Worm (Caenorhabditis elegans) whole organism, L2 larva: ENCODE data around the gene C14C6.3.

ENCODE experiments used
- F13H6.1 ChIP-seq: sonication (generic microtip); optimal IDR thresholded peaks from 2 replicates; lab custom pipeline; 2016; ENCODE audit warnings: missing genetic modification characterization, missing compliant biosample characterization
- R02D3.7 ChIP-seq: fragments of 150-350 bp; optimal IDR thresholded peaks from 2 replicates; lab custom pipeline; 2014; ENCODE audit warnings: missing biosample characterization, missing genetic modification characterization
- Y55F3AM.14 ChIP-seq: fragments of 200-800 bp; sonication (Bioruptor generic); optimal IDR thresholded peaks from 2 replicates; lab custom pipeline; 2018; ENCODE audit warnings: mild to moderate bottlenecking, missing genetic modification characterization, missing compliant biosample characterization
- ZK546.5 ChIP-seq: sonication (generic microtip); optimal IDR thresholded peaks from 2 replicates; lab custom pipeline; 2017; ENCODE audit warnings: missing biosample characterization, missing genetic modification characterization
- alr-1 ChIP-seq: fragments of 150-350 bp; optimal IDR thresholded peaks from 2 replicates; lab custom pipeline; 2014; ENCODE audit warnings: missing biosample characterization, missing genetic modification characterization
- aly-2 ChIP-seq: fragments of 150-350 bp; optimal IDR thresholded peaks from 2 replicates; lab custom pipeline; 2014; ENCODE audit warnings: missing biosample characterization, missing genetic modification characterization
- ama-1 ChIP-seq: fragments of 150-350 bp; optimal IDR thresholded peaks from 2 replicates; lab custom pipeline; 2018; ENCODE audit warnings: inconsistent platforms
- blmp-1 ChIP-seq: sonication (generic microtip); optimal IDR thresholded peaks from 2 replicates; lab custom pipeline; 2017; ENCODE audit warnings: missing genetic modification characterization, mild to moderate bottlenecking, missing compliant biosample characterization, antibody characterized with exemption, moderate library complexity; ENCODE audit not compliant: insufficient read depth
- ceh-82 ChIP-seq: fragments of 150-350 bp; optimal IDR thresholded peaks from 2 replicates; lab custom pipeline; 2014; ENCODE audit warnings: missing biosample characterization, missing genetic modification characterization
- crh-2 ChIP-seq: sonication (generic microtip); optimal IDR thresholded peaks from 2 replicates; lab custom pipeline; 2017; ENCODE audit warnings: missing biosample characterization, missing genetic modification characterization
- dmd-4 ChIP-seq: sonication (generic microtip); optimal IDR thresholded peaks from 2 replicates; lab custom pipeline; 2017; ENCODE audit warnings: missing biosample characterization, missing genetic modification characterization
- egl-27 ChIP-seq: sonication (generic microtip); optimal IDR thresholded peaks from 3 replicates; lab custom pipeline; 2017; ENCODE audit warnings: missing biosample characterization, missing genetic modification reagents, missing genetic modification characterization
- elt-1 ChIP-seq: fragments of 150-350 bp; optimal IDR thresholded peaks from 2 replicates; lab custom pipeline; 2014; ENCODE audit warnings: missing biosample characterization, missing genetic modification characterization
- elt-3 ChIP-seq: sonication (generic microtip); optimal IDR thresholded peaks from 2 replicates; lab custom pipeline; 2017; ENCODE audit warnings: missing biosample characterization, missing genetic modification characterization
- fos-1 ChIP-seq: fragments of 150-350 bp; optimal IDR thresholded peaks from 2 replicates; lab custom pipeline; 2014; ENCODE audit warnings: missing biosample characterization, missing genetic modification characterization
- gmeb-1 ChIP-seq: fragments of 150-350 bp; optimal IDR thresholded peaks from 2 replicates; lab custom pipeline; 2014; ENCODE audit warnings: missing biosample characterization, missing genetic modification characterization
- lin-11 ChIP-seq: fragments of 150-350 bp; sonication (generic microtip); optimal IDR thresholded peaks from 2 replicates; lab custom pipeline; 2014; ENCODE audit warnings: missing biosample characterization, missing genetic modification characterization, inconsistent platforms, mixed read lengths
- lin-13 ChIP-seq: fragments of 150-350 bp; optimal IDR thresholded peaks from 2 replicates; lab custom pipeline; 2014; ENCODE audit warnings: missing biosample characterization, missing genetic modification reagents, missing genetic modification characterization
- lin-39 ChIP-seq: fragments of 150-350 bp; optimal IDR thresholded peaks from 2 replicates; lab custom pipeline; 2014; ENCODE audit warnings: missing biosample characterization, missing genetic modification reagents, missing genetic modification characterization
- mab-5 ChIP-seq: fragments of 150-350 bp; optimal IDR thresholded peaks from 2 replicates; lab custom pipeline; 2014; ENCODE audit warnings: missing biosample characterization, missing genetic modification characterization
- mbf-1 ChIP-seq: sonication (generic microtip); optimal IDR thresholded peaks from 2 replicates; lab custom pipeline; 2017; ENCODE audit warnings: missing biosample characterization, missing genetic modification characterization
- mdl-1 ChIP-seq, 2 experiments: fragments of 150-350 bp in 1 of 2; sonication (generic microtip) in 1 of 2; optimal IDR thresholded peaks; 2 replicates each; lab custom pipeline; 2017; ENCODE audit warnings: missing biosample characterization in 2 of 2, missing genetic modification characterization in 2 of 2
- nhr-10 ChIP-seq: sonication (generic microtip); optimal IDR thresholded peaks from 2 replicates; lab custom pipeline; 2017; ENCODE audit warnings: missing biosample characterization, missing genetic modification characterization
- nhr-12 ChIP-seq: fragments of 150-350 bp; optimal IDR thresholded peaks from 2 replicates; lab custom pipeline; 2014; ENCODE audit warnings: missing biosample characterization, missing genetic modification characterization
- nhr-129 ChIP-seq: fragments of 150-350 bp; optimal IDR thresholded peaks from 2 replicates; lab custom pipeline; 2014; ENCODE audit warnings: missing biosample characterization, missing genetic modification characterization
- nhr-237 ChIP-seq: fragments of 150-350 bp; optimal IDR thresholded peaks from 2 replicates; lab custom pipeline; 2014; ENCODE audit warnings: missing biosample characterization, missing genetic modification characterization
- nhr-25 ChIP-seq: fragments of 150-350 bp; sonication (generic microtip); optimal IDR thresholded peaks from 3 replicates; lab custom pipeline; 2014; ENCODE audit warnings: missing biosample characterization, missing genetic modification characterization
- sem-4 ChIP-seq: fragments of 150-350 bp; optimal IDR thresholded peaks from 2 replicates; lab custom pipeline; 2014; ENCODE audit warnings: missing biosample characterization, missing genetic modification reagents, missing genetic modification characterization
- skn-1 ChIP-seq: sonication (generic microtip); optimal IDR thresholded peaks from 2 replicates; lab custom pipeline; 2017; ENCODE audit warnings: missing biosample characterization, missing genetic modification characterization
- sma-9 ChIP-seq, 2 experiments: fragments of 150-350 bp in 1 of 2; sonication (generic microtip) in 1 of 2; optimal IDR thresholded peaks; 2 replicates each; lab custom pipeline; 2014 to 2016; ENCODE audit warnings: missing genetic modification characterization in 2 of 2, mild to moderate bottlenecking in 1 of 2, missing biosample characterization in 1 of 2, missing compliant biosample characterization in 1 of 2, missing genetic modification reagents in 1 of 2, moderate library complexity in 1 of 2
- snpc-4 ChIP-seq: fragments of 150-350 bp; optimal IDR thresholded peaks from 2 replicates; lab custom pipeline; 2014; ENCODE audit warnings: missing biosample characterization, missing genetic modification characterization
- unc-39 ChIP-seq: fragments of 150-350 bp; optimal IDR thresholded peaks from 2 replicates; lab custom pipeline; 2014; ENCODE audit warnings: missing biosample characterization, missing genetic modification characterization
- unc-62 ChIP-seq: fragments of 150-350 bp; optimal IDR thresholded peaks from 2 replicates; lab custom pipeline; 2014; ENCODE audit warnings: missing biosample characterization, missing genetic modification reagents, missing genetic modification characterization
- zag-1 ChIP-seq: fragments of 150-350 bp; optimal IDR thresholded peaks from 2 replicates; lab custom pipeline; 2014; ENCODE audit warnings: missing biosample characterization, missing genetic modification characterization
- ztf-1 ChIP-seq: fragments of 200-800 bp; sonication (Bioruptor generic); conservative IDR thresholded peaks from 2 replicates; pipeline ENCODE4 v1.3.6; 2022; ENCODE audit warnings: missing genetic modification characterization, missing compliant biosample characterization
- ztf-11 ChIP-seq: sonication (generic microtip); optimal IDR thresholded peaks from 2 replicates; lab custom pipeline; 2017; ENCODE audit warnings: missing biosample characterization, missing genetic modification characterization
- ztf-4 ChIP-seq: fragments of 150-350 bp; optimal IDR thresholded peaks from 2 replicates; lab custom pipeline; 2014; ENCODE audit warnings: missing biosample characterization, missing genetic modification characterization

The C14C6.3 gene

ce11 chrV:562834-563233 is 19.6 kb downstream of the C14C6.3 start, which contains the start of gene C14C6.2:
Gene C14C6.2 (plus strand): TSS chrV:563134.
- TF ChIP-seq aly-2 = no peak
- no peak for TF ChIP-seq elt-1 (tag; lab: Kevin White, UChicago)
- no peak for TF ChIP-seq lin-11 (tag; lab: Kevin White, UChicago)
- no peak for TF ChIP-seq ZK546.5 (tag; lab: Kevin White, UChicago)
- TF ChIP-seq snpc-4 = no peak
- TF ChIP-seq nhr-10 (tag; lab: Kevin White, UChicago) = no peak
- no peak for TF ChIP-seq nhr-129 (tag; lab: Kevin White, UChicago)

ce11 chrV:565984-566383 is 22.7 kb downstream of the C14C6.3 start, which contains the start of gene sri-73:
Gene sri-73 (minus strand): TSS chrV:566084.
- TF ChIP-seq zag-1 (tag; lab: Kevin White, UChicago) (no peak), snpc-4 (no peak), unc-62 (GFP tag; lab: Kevin White, UChicago) (no peak), crh-2 (no peak), ztf-4 (tag; lab: Kevin White, UChicago) (no peak), unc-39 (tag; lab: Kevin White, UChicago) (no peak), gmeb-1 (tag; lab: Kevin White, UChicago) (no peak), F13H6.1 (tag; lab: Kevin White, UChicago) (no peak), ztf-1 (no peak), elt-3 (tag; lab: Kevin White, UChicago) (no peak), lin-39 (tag; lab: Kevin White, UChicago) (no peak), fos-1 (tag; lab: Kevin White, UChicago) (no peak), nhr-25 (tag; lab: Kevin White, UChicago) (no peak), elt-1 (tag; lab: Kevin White, UChicago) (no peak), blmp-1 (no peak), sem-4 (tag; lab: Kevin White, UChicago) (no peak), egl-27 (tag; lab: Kevin White, UChicago) (no peak), Y55F3AM.14 (GFP tag; lab: Kevin White, UChicago) (no peak), ceh-82 (tag; lab: Kevin White, UChicago) (no peak)

- TF ChIP-seq zag-1 (tag; lab: Kevin White, UChicago) (no peak), mdl-1 (tag; optimal IDR thresholded peaks at IDR 0.05; lab: Kevin White, UChicago) (no peak), unc-39 (tag; lab: Kevin White, UChicago) (no peak), lin-39 (tag; lab: Kevin White, UChicago) (no peak), ceh-82 (tag; lab: Kevin White, UChicago) (no peak), ZK546.5 (tag; lab: Kevin White, UChicago) (no peak), sma-9 (GFP tag; optimal IDR thresholded peaks at IDR 0.05; lab: Kevin White, UChicago) (no peak), sma-9 (tag; optimal IDR thresholded peaks at IDR 0.05; lab: Kevin White, UChicago) (no peak), ama-1 (lab: Kevin White, UChicago) (no peak), nhr-237 (no peak), R02D3.7 (no peak), ztf-1 (no peak), egl-27 (tag; lab: Kevin White, UChicago) (no peak)
These were observed 24.8 kb downstream of the C14C6.3 start, which contains the start of gene sri-72 for ce11 chrV:568105-568504. Gene sri-72 (minus strand): TSS chrV:568205.

- TF ChIP-seq dmd-4 (tag; lab: Kevin White, UChicago) = no peak
- no peak for TF ChIP-seq sem-4 (tag; lab: Kevin White, UChicago)
- no peak for TF ChIP-seq nhr-12
- no peak for TF ChIP-seq skn-1 (tag; lab: Kevin White, UChicago)
- no peak for TF ChIP-seq alr-1
- no peak for TF ChIP-seq unc-62 (GFP tag; lab: Kevin White, UChicago)
- TF ChIP-seq lin-13 = no peak
- TF ChIP-seq blmp-1 = no peak
- no peak for TF ChIP-seq fos-1 (tag; lab: Kevin White, UChicago)
- no peak for TF ChIP-seq mdl-1 (tag; optimal IDR thresholded peaks at IDR 0.05; lab: Kevin White, UChicago)
- no peak for TF ChIP-seq mab-5 (tag; lab: Kevin White, UChicago)
- TF ChIP-seq ztf-11 = no peak
- TF ChIP-seq aly-2 = no peak
- no peak for TF ChIP-seq crh-2
- no peak for TF ChIP-seq nhr-129 (tag; lab: Kevin White, UChicago)
- TF ChIP-seq mbf-1 (tag; lab: Kevin White, UChicago) = no peak
- no peak for TF ChIP-seq nhr-237
- no peak for TF ChIP-seq unc-39 (tag; lab: Kevin White, UChicago)
- no peak for TF ChIP-seq R02D3.7
- no peak for TF ChIP-seq egl-27 (tag; lab: Kevin White, UChicago)
- TF ChIP-seq, all 48 proteins: peak for 0
These were observed 31.4 kb downstream of the C14C6.3 start, which contains the start of gene C14C6.13 for ce11 chrV:574639-575038. Gene C14C6.13 (minus strand): TSS chrV:574739.
